Worm (Caenorhabditis elegans) whole organism, mixed stage, embryonic: ENCODE measurements around the gene ethe-1.

Experiments
- blmp-1 ChIP-seq: fragments of 150-350 bp; optimal IDR thresholded peaks from 2 replicates; lab custom pipeline; 2014; ENCODE audit warnings: missing biosample characterization, missing genetic modification characterization
- ces-1 ChIP-seq: fragments of 150-350 bp; optimal IDR thresholded peaks from 2 replicates; lab custom pipeline; 2014; ENCODE audit warnings: missing biosample characterization, missing genetic modification reagents, missing genetic modification characterization
- elt-1 ChIP-seq: sonication (generic microtip); optimal IDR thresholded peaks from 2 replicates; lab custom pipeline; 2017; ENCODE audit warnings: missing genetic modification characterization, mild to moderate bottlenecking, missing compliant biosample characterization, antibody characterized with exemption, moderate library complexity, borderline replicate concordance; ENCODE audit not compliant: insufficient read depth
- elt-3 ChIP-seq: fragments of 150-350 bp; optimal IDR thresholded peaks from 2 replicates; lab custom pipeline; 2014; ENCODE audit warnings: missing biosample characterization, missing genetic modification characterization
- flh-1 ChIP-seq: fragments of 200-800 bp; sonication (Bioruptor generic); optimal IDR thresholded peaks from 2 replicates; lab custom pipeline; 2018; ENCODE audit warnings: mild to moderate bottlenecking, missing genetic modification characterization, moderate library complexity, missing compliant biosample characterization
- hlh-1 ChIP-seq: fragments of 150-350 bp; optimal IDR thresholded peaks from 2 replicates; lab custom pipeline; 2014; ENCODE audit warnings: missing biosample characterization, missing genetic modification reagents, missing genetic modification characterization
- mep-1 ChIP-seq: fragments of 150-350 bp; optimal IDR thresholded peaks from 2 replicates; lab custom pipeline; 2017; ENCODE audit warnings: missing biosample characterization, missing genetic modification reagents, missing genetic modification characterization, inconsistent platforms
- nhr-12 ChIP-seq: fragments of 150-350 bp; optimal IDR thresholded peaks from 2 replicates; lab custom pipeline; 2014; ENCODE audit warnings: missing biosample characterization, missing genetic modification characterization
- nhr-237 ChIP-seq: fragments of 150-350 bp; optimal IDR thresholded peaks from 2 replicates; lab custom pipeline; 2014; ENCODE audit warnings: missing biosample characterization, missing genetic modification characterization
- nhr-76 ChIP-seq: sonication (generic microtip); optimal IDR thresholded peaks from 2 replicates; lab custom pipeline; 2017; ENCODE audit warnings: missing biosample characterization, missing genetic modification characterization
- pha-4 ChIP-seq: fragments of 150-350 bp; optimal IDR thresholded peaks from 2 replicates; lab custom pipeline; 2018; ENCODE audit warnings: missing biosample characterization, missing genetic modification reagents, missing genetic modification characterization
- unc-39 ChIP-seq: fragments of 150-350 bp; optimal IDR thresholded peaks from 2 replicates; lab custom pipeline; 2014; ENCODE audit warnings: missing biosample characterization, missing genetic modification characterization
- unc-62 ChIP-seq: fragments of 150-350 bp; optimal IDR thresholded peaks from 2 replicates; lab custom pipeline; 2014; ENCODE audit warnings: missing biosample characterization, missing genetic modification reagents, missing genetic modification characterization

ce11 chrIV:9535105-9535504 lies 26.5 kb upstream of the ethe-1 start:
- no peak for TF ChIP-seq nhr-12 (tag; lab: Kevin White, UChicago)
- no peak for TF ChIP-seq blmp-1 (tag; lab: Kevin White, UChicago)
- TF ChIP-seq unc-62 (GFP tag; lab: Kevin White, UChicago): no peak
- TF ChIP-seq nhr-76 (tag; lab: Kevin White, UChicago): no peak
- TF ChIP-seq hlh-1 (tag; lab: Kevin White, UChicago): no peak
- no peak for TF ChIP-seq mep-1
- no peak for TF ChIP-seq nhr-237 (tag; lab: Kevin White, UChicago)
- no peak for TF ChIP-seq elt-1 (tag; lab: Kevin White, UChicago)
- TF ChIP-seq pha-4 (tag; lab: Kevin White, UChicago): no peak
- TF ChIP-seq flh-1 (GFP tag; lab: Kevin White, UChicago): no peak
- TF ChIP-seq unc-39: no peak
- TF ChIP-seq ces-1 (GFP tag; lab: Kevin White, UChicago): no peak
- TF ChIP-seq elt-3: peak; percentile 21
